Fruit fly (Drosophila melanogaster): ENCODE data around the gene cal1.

Gene cal1

DNA sequence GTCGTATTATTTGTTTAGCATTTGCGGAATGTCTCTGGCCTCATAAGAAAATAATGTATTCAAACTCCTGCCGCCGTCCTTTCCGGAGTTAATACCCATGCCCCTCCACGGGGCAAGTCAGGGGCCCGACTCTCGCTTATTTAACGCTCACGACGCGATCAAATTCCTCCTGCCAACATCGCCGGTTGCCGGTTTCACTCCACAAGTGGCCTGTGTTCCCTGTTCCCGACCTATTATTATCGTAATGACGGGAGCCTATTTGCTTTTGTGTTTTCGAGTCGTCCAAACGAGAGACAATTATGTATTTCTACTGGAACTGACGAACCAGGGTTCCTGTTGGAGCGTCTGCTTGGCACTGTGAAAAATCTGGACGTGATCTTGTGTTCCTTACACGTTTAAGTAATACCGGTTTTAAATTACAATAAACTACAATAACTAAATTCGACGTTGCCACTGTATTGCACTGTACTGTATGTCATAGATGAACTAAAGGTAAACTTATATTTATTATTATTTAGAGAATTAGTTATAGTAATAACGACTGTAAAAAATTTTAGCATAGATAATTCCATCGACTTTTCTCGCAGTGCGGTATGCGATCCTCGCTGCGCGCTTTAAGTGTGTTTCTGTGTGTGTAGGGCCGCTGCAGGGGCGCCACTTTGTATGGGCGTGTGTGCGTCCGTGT, 35.5 kb upstream of the cal1 start (continued):
- TF ChIP-seq CG34406 (GFP tag; optimal IDR thresholded peaks at IDR 0.05): peak; percentile 67
- TF ChIP-seq CG11762 (GFP tag; optimal IDR thresholded peaks at IDR 0.05; ENCODE audit: insufficient read depth): peak; percentile 61
- TF ChIP-seq CG9139 (GFP tag; optimal IDR thresholded peaks at IDR 0.05): peak; percentile 72
- peak; percentile 87 for TF ChIP-seq fd59A (GFP tag; optimal IDR thresholded peaks at IDR 0.05)
- TF ChIP-seq fkh (GFP tag; optimal IDR thresholded peaks at IDR 0.05): peak; percentile 7
- TF ChIP-seq CG8319 (GFP tag; optimal IDR thresholded peaks at IDR 0.05): peak; percentile 45
- TF ChIP-seq Hr4 (GFP tag; optimal IDR thresholded peaks at IDR 0.05): peak; percentile 41
- TF ChIP-seq Gug (GFP tag; IDR thresholded peaks at IDR 0.05): peak; percentile 35; the same call in 1 of the 2 replicates
- TF ChIP-seq salr (GFP tag; optimal IDR thresholded peaks at IDR 0.05): peak; percentile 73 to 75

dm6 chr3R:17053415-17054177, 34.5 kb upstream of the cal1 start, which contains the start of gene Dad:
TSS of gene Dad (plus strand) at chr3R:17054007.
- TF ChIP-seq Blimp-1 (GFP tag; optimal IDR thresholded peaks at IDR 0.05) (peak; percentile 6), lz (GFP tag; optimal IDR thresholded peaks at IDR 0.05) (peak; percentile 57), Sox15 (GFP tag; optimal IDR thresholded peaks at IDR 0.05) (no peak), CG8632 (GFP tag; optimal IDR thresholded peaks at IDR 0.05) (peak; percentile 28), dac (GFP tag; optimal IDR thresholded peaks at IDR 0.05) (no peak), spab (GFP tag; optimal IDR thresholded peaks at IDR 0.05) (no peak), CG6792 (GFP tag; optimal IDR thresholded peaks at IDR 0.05) (peak; percentile 22), CG7368 (GFP tag; optimal IDR thresholded peaks at IDR 0.05) (no peak), CG11294 (GFP tag; IDR thresholded peaks at IDR 0.05) (no peak), CG10631 (GFP tag; optimal IDR thresholded peaks at IDR 0.05) (peak; percentile 9), CG4318 (GFP tag; optimal IDR thresholded peaks at IDR 0.05) (no peak), Lpt (GFP tag; optimal IDR thresholded peaks at IDR 0.05) (no peak), Hr38 (GFP tag; optimal IDR thresholded peaks at IDR 0.05) (no peak), Ets21C (GFP tag; optimal IDR thresholded peaks at IDR 0.05) (peak; percentile 11), salr (GFP tag; optimal IDR thresholded peaks at IDR 0.05) (no peak), dsx (GFP tag; optimal IDR thresholded peaks at IDR 0.05; ENCODE audit: poor library complexity, severe bottlenecking) (peak; percentile 36), CG15336 (GFP tag; IDR thresholded peaks at IDR 0.05) (no peak), CG31627 (GFP tag; optimal IDR thresholded peaks at IDR 0.05) (peak; percentile 19), CG11902 (GFP tag; optimal IDR thresholded peaks at IDR 0.05) (no peak), fd85E (GFP tag; optimal IDR thresholded peaks at IDR 0.05) (no peak), svp (GFP tag) (peak; percentile 82), CG16779 (tag; optimal IDR thresholded peaks at IDR 0.05) (peak; percentile 52), CG6854 (GFP tag; optimal IDR thresholded peaks at IDR 0.05) (peak; percentile 22), CG3919 (GFP tag; optimal IDR thresholded peaks at IDR 0.05) (peak; percentile 25), eg (GFP tag; IDR thresholded peaks at IDR 0.05) (peak; percentile 48; the same call in 1 of the 3 replicates), Met (GFP tag; optimal IDR thresholded peaks at IDR 0.05) (peak; percentile 63), cyc (GFP tag; optimal IDR thresholded peaks at IDR 0.05) (peak; percentile 16), CG9139 (GFP tag; optimal IDR thresholded peaks at IDR 0.05) (peak; percentile 50), Eip78C (GFP tag) (peak; percentile 94), CG3032 (tag; optimal IDR thresholded peaks at IDR 0.05) (peak; percentile 21), Ets96B (tag; optimal IDR thresholded peaks at IDR 0.05) (no peak), CG6163 (GFP tag; IDR thresholded peaks at IDR 0.05) (peak; percentile 49), CG32006 (GFP tag; optimal IDR thresholded peaks at IDR 0.05) (no peak), acj6 (GFP tag; optimal IDR thresholded peaks at IDR 0.05) (peak; percentile 30), topi (GFP tag; optimal IDR thresholded peaks at IDR 0.05) (peak; percentile 67), Hr4 (GFP tag; optimal IDR thresholded peaks at IDR 0.05) (no peak), pdm3 (GFP tag; optimal IDR thresholded peaks at IDR 0.05) (peak; percentile 13), CG11762 (GFP tag; optimal IDR thresholded peaks at IDR 0.05; ENCODE audit: insufficient read depth) (no peak), vri (GFP tag; optimal IDR thresholded peaks at IDR 0.05) (peak; percentile 35), CG6276 (GFP tag; optimal IDR thresholded peaks at IDR 0.05) (no peak), fd59A (GFP tag; optimal IDR thresholded peaks at IDR 0.05) (no peak), Gug (GFP tag; IDR thresholded peaks at IDR 0.05) (no peak), Sox102F (GFP tag; optimal IDR thresholded peaks at IDR 0.05) (peak; percentile 54), net (GFP tag; optimal IDR thresholded peaks at IDR 0.05) (peak; percentile 0)

Data from whole organism, prepupa.